Worm (Caenorhabditis elegans) whole organism, early embryonic: ENCODE data around the gene srr-3.

Source experiments
- ama-1 ChIP-seq: fragments of 150-350 bp; optimal IDR thresholded peaks from 2 replicates; lab custom pipeline; 2014
- flt-1 ChIP-seq: fragments of 200-800 bp; sonication (Bioruptor generic); IDR thresholded peaks from 2 replicates; pipeline ENCODE4 v1.3.6; 2022; ENCODE audit warnings: missing genetic modification characterization, missing compliant biosample characterization
- hmbx-1 ChIP-seq: sonication (generic microtip); optimal IDR thresholded peaks from 2 replicates; lab custom pipeline; 2016; ENCODE audit warnings: mild to moderate bottlenecking, missing genetic modification characterization, missing compliant biosample characterization

ce11 chrV:16497504-16497903 lies 11.1 kb downstream of the srr-3 start, which contains the start of gene srh-136:
- TF ChIP-seq flt-1 (GFP tag; lab: Robert Waterston, UW) (no peak), ama-1 (lab: Kevin White, UChicago) (no peak), hmbx-1 (tag; lab: Kevin White, UChicago) (no peak)
